Worm (Caenorhabditis elegans): ENCODE data around the gene nspc-20.

- TF ChIP-seq sma-3 (GFP tag; optimal IDR thresholded peaks at IDR 0.05) (no peak), R02D3.7 (tag; optimal IDR thresholded peaks at IDR 0.05) (no peak), ZK546.5 (tag; optimal IDR thresholded peaks at IDR 0.05) (no peak), nhr-10 (tag; optimal IDR thresholded peaks at IDR 0.05) (no peak), nhr-25 (tag; optimal IDR thresholded peaks at IDR 0.05) (no peak)
These were observed 33.8 kb upstream of the nspc-20 start for ce11 chrX:14563818-14564217.
